Fruit fly (Drosophila melanogaster) whole organism, embryonic: Measurements from ENCODE around the gene Teh1.

ENCODE experiments used
- CG10979 ChIP-seq: fragments of 200-800 bp; sonication (Bioruptor generic); optimal IDR thresholded peaks from 2 replicates; lab custom pipeline; 2018; ENCODE audit warnings: missing biosample characterization, mild to moderate bottlenecking, missing genetic modification characterization, moderate library complexity
- CG11560 ChIP-seq: fragments of 200-800 bp; sonication (Bioruptor generic); IDR thresholded peaks from 3 replicates; pipeline ENCODE4 v1.3.6; 2022; ENCODE audit warnings: missing biosample characterization, missing genetic modification characterization
- CG1233 ChIP-seq: fragments of 200-800 bp; sonication (Bioruptor generic); optimal IDR thresholded peaks from 4 replicates; lab custom pipeline; 2018; ENCODE audit warnings: missing biosample characterization, mild to moderate bottlenecking, missing genetic modification characterization
- CG12659 ChIP-seq: fragments of 200-800 bp; sonication (Bioruptor generic); optimal IDR thresholded peaks from 3 replicates; lab custom pipeline; 2017; ENCODE audit warnings: mild to moderate bottlenecking, missing biosample characterization, missing genetic modification reagents, missing genetic modification characterization
- CG15479 ChIP-seq: fragments of 200-800 bp; sonication (Bioruptor generic); optimal IDR thresholded peaks from 3 replicates; lab custom pipeline; 2019; ENCODE audit warnings: missing biosample characterization, mild to moderate bottlenecking, missing genetic modification characterization, moderate library complexity
- CG1792 ChIP-seq: fragments of 200-800 bp; sonication (Bioruptor generic); optimal IDR thresholded peaks from 2 replicates; lab custom pipeline; 2016; ENCODE audit warnings: missing biosample characterization, missing genetic modification characterization
- CG2120 ChIP-seq: fragments of 200-800 bp; sonication (Bioruptor generic); optimal IDR thresholded peaks from 3 replicates; lab custom pipeline; 2016; ENCODE audit warnings: missing biosample characterization, missing genetic modification characterization
- CG34224 ChIP-seq: fragments of 200-800 bp; sonication (Bioruptor generic); IDR thresholded peaks from 3 replicates; pipeline ENCODE4 v1.3.6; 2022; ENCODE audit warnings: missing biosample characterization, missing genetic modification characterization; ENCODE audit not compliant: partially characterized antibody
- CG4328 ChIP-seq: fragments of 200-800 bp; sonication (Bioruptor generic); optimal IDR thresholded peaks from 3 replicates; lab custom pipeline; 2017; ENCODE audit warnings: missing biosample characterization, missing genetic modification reagents, missing genetic modification characterization
- CG6175 ChIP-seq: fragments of 200-800 bp; sonication (Bioruptor generic); IDR thresholded peaks from 3 replicates; pipeline ENCODE4 v1.3.6; 2022; ENCODE audit warnings: missing biosample characterization, missing genetic modification characterization
- CG6254 ChIP-seq: fragments of 200-800 bp; sonication (Bioruptor generic); optimal IDR thresholded peaks from 3 replicates; lab custom pipeline; 2017; ENCODE audit warnings: mild to moderate bottlenecking, missing biosample characterization, missing genetic modification reagents, missing genetic modification characterization
- CG6791 ChIP-seq: fragments of 200-800 bp; sonication (Bioruptor generic); IDR thresholded peaks from 3 replicates; pipeline ENCODE4 v1.3.6; 2022; ENCODE audit warnings: missing biosample characterization, missing genetic modification characterization; ENCODE audit not compliant: partially characterized antibody
- CG6813 ChIP-seq: fragments of 200-800 bp; sonication (Bioruptor generic); optimal IDR thresholded peaks from 2 replicates; lab custom pipeline; 2017; ENCODE audit warnings: missing biosample characterization, missing genetic modification characterization, mild to moderate bottlenecking, moderate library complexity, missing genetic modification reagents
- CG9215 ChIP-seq: fragments of 200-800 bp; sonication (Bioruptor generic); IDR thresholded peaks from 2 replicates; pipeline ENCODE4 v1.3.6; 2022; ENCODE audit warnings: missing biosample characterization, missing genetic modification characterization
- CG9817 ChIP-seq: fragments of 200-800 bp; sonication (Bioruptor generic); optimal IDR thresholded peaks from 2 replicates; lab custom pipeline; 2018; ENCODE audit warnings: missing biosample characterization, mild to moderate bottlenecking, missing genetic modification characterization, moderate library complexity
- Dek ChIP-seq: fragments of 200-800 bp; sonication (Bioruptor generic); optimal IDR thresholded peaks from 3 replicates; lab custom pipeline; 2019; ENCODE audit warnings: missing biosample characterization, mild to moderate bottlenecking, missing genetic modification characterization, moderate library complexity
- Dip2 ChIP-seq: fragments of 200-800 bp; sonication (Bioruptor generic); IDR thresholded peaks from 2 replicates; pipeline ENCODE4 v1.3.6; 2022; ENCODE audit warnings: missing biosample characterization, missing genetic modification characterization
- Doc2 ChIP-seq: fragments of 200-800 bp; sonication (Bioruptor generic); IDR thresholded peaks from 2 replicates; pipeline ENCODE4 v1.3.6; 2022; ENCODE audit warnings: missing biosample characterization, missing genetic modification characterization
- Hr78 ChIP-seq, 2 experiments: fragments of 200-800 bp in 1 of 2; fragments of >200 bp in 1 of 2; sonication (Bioruptor generic) in 1 of 2; optimal IDR thresholded peaks; 2 replicates each; lab custom pipeline; 2017 to 2019; ENCODE audit warnings: missing biosample characterization in 2 of 2, missing genetic modification characterization in 2 of 2, mild to moderate bottlenecking in 1 of 2, moderate library complexity in 1 of 2
- Mrtf ChIP-seq: fragments of 200-800 bp; sonication (Bioruptor generic); IDR thresholded peaks from 3 replicates; pipeline ENCODE4 v1.3.6; 2022; ENCODE audit warnings: missing biosample characterization, missing genetic modification characterization
- Neu2 ChIP-seq: fragments of 200-800 bp; sonication (Bioruptor generic); optimal IDR thresholded peaks from 3 replicates; lab custom pipeline; 2016; ENCODE audit warnings: missing biosample characterization, missing genetic modification characterization, borderline replicate concordance
- Scr ChIP-seq: fragments of 200-800 bp; sonication (Bioruptor generic); IDR thresholded peaks from 2 replicates; pipeline ENCODE4 v1.3.6; 2022; ENCODE audit warnings: missing biosample characterization, missing genetic modification characterization; ENCODE audit not compliant: partially characterized antibody
- Stat92E ChIP-seq, 3 experiments: fragments of >200 bp in 2 of 3; fragments of 200-800 bp in 1 of 3; sonication (Bioruptor generic) in 1 of 3; optimal IDR thresholded peaks; 2 replicates each; lab custom pipeline; 2017 to 2019; ENCODE audit warnings: missing biosample characterization in 3 of 3, missing genetic modification characterization in 3 of 3, mild to moderate bottlenecking in 1 of 3, moderate library complexity in 1 of 3
- TFAM ChIP-seq: fragments of 200-800 bp; sonication (Bioruptor generic); optimal IDR thresholded peaks from 2 replicates; lab custom pipeline; 2017; ENCODE audit warnings: missing biosample characterization, missing genetic modification characterization, inconsistent platforms
- Xrp1 ChIP-seq: fragments of 200-800 bp; sonication (Bioruptor generic); IDR thresholded peaks from 2 replicates; pipeline ENCODE4 v1.3.6; 2022; ENCODE audit warnings: missing biosample characterization, missing genetic modification characterization
- ase ChIP-seq: fragments of 200-800 bp; sonication (Bioruptor generic); IDR thresholded peaks from 3 replicates; pipeline ENCODE4 v1.3.6; 2022; ENCODE audit warnings: missing biosample characterization, missing genetic modification characterization
- az2 ChIP-seq: fragments of 200-800 bp; sonication (Bioruptor generic); optimal IDR thresholded peaks from 3 replicates; lab custom pipeline; 2016; ENCODE audit warnings: missing biosample characterization, missing genetic modification characterization
- chif ChIP-seq, 2 experiments: fragments of 200-800 bp; sonication (Bioruptor generic); optimal IDR thresholded peaks; 3 replicates each; lab custom pipeline; 2016; ENCODE audit warnings: missing biosample characterization in 2 of 2, missing genetic modification characterization in 2 of 2
- crp ChIP-seq, 2 experiments: fragments of 200-800 bp; sonication (Bioruptor generic); optimal IDR thresholded peaks; 2 replicates in 1 of 2; 3 replicates in 1 of 2; lab custom pipeline; 2017; ENCODE audit warnings: missing biosample characterization in 2 of 2, missing genetic modification characterization in 2 of 2, mild to moderate bottlenecking in 1 of 2, moderate library complexity in 1 of 2
- da ChIP-seq: fragments of 200-800 bp; sonication (Bioruptor generic); optimal IDR thresholded peaks from 2 replicates; lab custom pipeline; 2016; ENCODE audit warnings: missing biosample characterization, missing genetic modification characterization
- dmrt11E ChIP-seq: fragments of 200-800 bp; sonication (Bioruptor generic); optimal IDR thresholded peaks from 3 replicates; lab custom pipeline; 2018; ENCODE audit warnings: missing biosample characterization, mild to moderate bottlenecking, missing genetic modification characterization, moderate library complexity
- gem ChIP-seq: fragments of 200-800 bp; sonication (Bioruptor generic); optimal IDR thresholded peaks from 2 replicates; lab custom pipeline; 2019; ENCODE audit warnings: missing biosample characterization, mild to moderate bottlenecking, missing genetic modification characterization, moderate library complexity
- grn ChIP-seq: fragments of 200-800 bp; sonication (Bioruptor generic); optimal IDR thresholded peaks from 3 replicates; lab custom pipeline; 2017; ENCODE audit warnings: missing biosample characterization, missing genetic modification characterization
- her ChIP-seq: fragments of 200-800 bp; sonication (Bioruptor generic); optimal IDR thresholded peaks from 2 replicates; lab custom pipeline; 2016; ENCODE audit warnings: missing biosample characterization, missing genetic modification characterization
- ind ChIP-seq: fragments of 200-800 bp; sonication (Bioruptor generic); optimal IDR thresholded peaks from 3 replicates; lab custom pipeline; 2016; ENCODE audit warnings: missing biosample characterization, missing genetic modification characterization
- insv ChIP-seq, 2 experiments: fragments of 200-800 bp; sonication (Bioruptor generic); optimal IDR thresholded peaks; 3 replicates each; lab custom pipeline; 2016 to 2018; ENCODE audit warnings: missing biosample characterization in 2 of 2, missing genetic modification characterization in 2 of 2
- jing ChIP-seq: fragments of 200-800 bp; sonication (Bioruptor generic); optimal IDR thresholded peaks from 2 replicates; lab custom pipeline; 2018; ENCODE audit warnings: missing biosample characterization, mild to moderate bottlenecking, missing genetic modification characterization
- lab ChIP-seq: fragments of 200-800 bp; sonication (Bioruptor generic); optimal IDR thresholded peaks from 3 replicates; lab custom pipeline; 2017; ENCODE audit warnings: missing biosample characterization, missing genetic modification characterization, mild to moderate bottlenecking, moderate library complexity, missing genetic modification reagents
- lmd ChIP-seq: fragments of 200-800 bp; sonication (Bioruptor generic); IDR thresholded peaks from 2 replicates; pipeline ENCODE4 v1.3.6; 2022; ENCODE audit warnings: missing biosample characterization, missing genetic modification characterization
- phol ChIP-seq: fragments of 200-800 bp; sonication (Bioruptor generic); optimal IDR thresholded peaks from 3 replicates; lab custom pipeline; 2018; ENCODE audit warnings: missing biosample characterization, mild to moderate bottlenecking, missing genetic modification characterization, moderate library complexity
- pum ChIP-seq: fragments of 200-800 bp; sonication (Bioruptor generic); optimal IDR thresholded peaks from 2 replicates; lab custom pipeline; 2016; ENCODE audit warnings: missing biosample characterization, missing genetic modification characterization
- rib ChIP-seq: fragments of 200-800 bp; sonication (Bioruptor generic); IDR thresholded peaks from 2 replicates; pipeline ENCODE4 v1.3.6; 2022; ENCODE audit warnings: missing biosample characterization, missing genetic modification characterization
- ro ChIP-seq: fragments of 200-800 bp; sonication (Bioruptor generic); IDR thresholded peaks from 2 replicates; pipeline ENCODE4 v1.3.6; 2022; ENCODE audit warnings: missing biosample characterization, missing genetic modification characterization
- scrt ChIP-seq: fragments of 200-800 bp; sonication (Bioruptor generic); optimal IDR thresholded peaks from 2 replicates; lab custom pipeline; 2018; ENCODE audit warnings: missing biosample characterization, mild to moderate bottlenecking, missing genetic modification characterization, moderate library complexity
- sisA ChIP-seq: fragments of 200-800 bp; sonication (Bioruptor generic); IDR thresholded peaks from 2 replicates; pipeline ENCODE4 v1.3.6; 2022; ENCODE audit warnings: missing biosample characterization, missing genetic modification characterization
- so ChIP-seq: fragments of 200-800 bp; sonication (Bioruptor generic); IDR thresholded peaks from 3 replicates; pipeline ENCODE4 v1.3.6; 2022; ENCODE audit warnings: missing biosample characterization, missing genetic modification characterization
- tio ChIP-seq: fragments of 200-800 bp; sonication (Bioruptor generic); optimal IDR thresholded peaks from 2 replicates; lab custom pipeline; 2017; ENCODE audit warnings: missing biosample characterization, missing genetic modification characterization, inconsistent platforms
- wdn ChIP-seq: fragments of 200-800 bp; sonication (Bioruptor generic); IDR thresholded peaks from 2 replicates; pipeline ENCODE4 v1.3.6; 2022; ENCODE audit warnings: missing biosample characterization, missing genetic modification characterization

Teh1 gene

dm6 chr3R:9878026-9878997 lies 10.4 kb upstream of the Teh1 start (continued):
- TF ChIP-seq Dip2 (GFP tag; lab: Robert Waterston, UW) (no peak), Mrtf (GFP tag; lab: Robert Waterston, UW) (no peak), CG9817 (tag; lab: Kevin White, UChicago) (no peak), phol (tag; lab: Kevin White, UChicago) (peak; percentile 3), CG6813 (peak; percentile 2), CG6175 (GFP tag; lab: Robert Waterston, UW) (no peak; the same call in 2 of the 3 replicates), dmrt11E (tag; lab: Kevin White, UChicago) (no peak), CG2120 (GFP tag; lab: Kevin White, UChicago) (no peak), CG12659 (GFP tag; lab: Kevin White, UChicago) (no peak), Scr (GFP tag; lab: Robert Waterston, UW) (no peak), chif (GFP tag; optimal IDR thresholded peaks at IDR 0.05; lab: Kevin White, UChicago) (no peak), wdn (GFP tag; lab: Robert Waterston, UW) (no peak), Doc2 (no peak), lmd (GFP tag; lab: Robert Waterston, UW) (no peak), CG9215 (no peak), CG1233 (no peak), az2 (GFP tag; lab: Kevin White, UChicago) (no peak), Neu2 (GFP tag; lab: Kevin White, UChicago) (no peak), Xrp1 (GFP tag; lab: Robert Waterston, UW) (0 out of 2 replicates have a peak, but pooled peaks have one; percentile 19), scrt (GFP tag; lab: Kevin White, UChicago) (no peak), insv (GFP tag; optimal IDR thresholded peaks at IDR 0.05; lab: Kevin White, UChicago) (no peak), lab (GFP tag; lab: Kevin White, UChicago) (no peak), ro (GFP tag; lab: Robert Waterston, UW) (no peak), so (peak; percentile 80; the same call in 2 of the 3 replicates), Hr78 (GFP tag; optimal IDR thresholded peaks at IDR 0.05; lab: Kevin White, UChicago) (no peak), jing (GFP tag; lab: Kevin White, UChicago) (no peak), gem (tag; lab: Kevin White, UChicago) (no peak), crp (GFP tag; optimal IDR thresholded peaks at IDR 0.05; lab: Kevin White, UChicago) (no peak), TFAM (GFP tag; lab: Kevin White, UChicago) (no peak), pum (GFP tag; lab: Kevin White, UChicago) (no peak), tio (GFP tag; lab: Kevin White, UChicago) (no peak), da (no peak), sisA (GFP tag; lab: Robert Waterston, UW) (no peak), Dek (tag; lab: Kevin White, UChicago) (no peak), Stat92E (GFP tag; optimal IDR thresholded peaks at IDR 0.05; lab: Kevin White, UChicago) (no peak), ind (GFP tag; lab: Kevin White, UChicago) (peak; percentile 10), her (GFP tag; lab: Kevin White, UChicago) (peak; percentile 8), CG11560 (no peak), rib (GFP tag; lab: Robert Waterston, UW) (no peak), CG34224 (GFP tag; lab: Robert Waterston, UW) (no peak), CG6254 (GFP tag; lab: Kevin White, UChicago) (no peak), CG1792 (no peak), CG4328 (GFP tag; lab: Kevin White, UChicago) (no peak), CG6791 (GFP tag; lab: Robert Waterston, UW) (no peak), CG10979 (tag; lab: Kevin White, UChicago) (no peak), grn (GFP tag; lab: Kevin White, UChicago) (peak; percentile 63), ase (GFP tag; lab: Robert Waterston, UW) (no peak), CG15479 (GFP tag; lab: Kevin White, UChicago) (peak; percentile 80)
